Fruit fly (Drosophila melanogaster) whole organism, embryonic: ENCODE measurements around the gene CG13053.

Experiments used
- Aef1 ChIP-seq: fragments of 200-800 bp; sonication (Bioruptor generic); IDR thresholded peaks from 3 replicates; pipeline ENCODE4 v1.3.6; 2022; ENCODE audit warnings: missing biosample characterization, missing genetic modification characterization
- Atf-2 ChIP-seq: fragments of 200-800 bp; sonication (Bioruptor generic); optimal IDR thresholded peaks from 2 replicates; lab custom pipeline; 2016; ENCODE audit warnings: missing biosample characterization, missing genetic modification characterization
- B-H1 ChIP-seq: fragments of 200-800 bp; sonication (Bioruptor generic); IDR thresholded peaks from 3 replicates; pipeline ENCODE4 v1.3.6; 2022; ENCODE audit warnings: missing biosample characterization, missing genetic modification characterization
- CG10543 ChIP-seq: fragments of 200-800 bp; sonication (Bioruptor generic); optimal IDR thresholded peaks from 3 replicates; lab custom pipeline; 2017; ENCODE audit warnings: missing biosample characterization, mild to moderate bottlenecking, missing genetic modification characterization, moderate library complexity
- CG11085 ChIP-seq: fragments of 200-800 bp; sonication (Bioruptor generic); IDR thresholded peaks from 2 replicates; pipeline ENCODE4 v1.3.6; 2022; ENCODE audit warnings: missing biosample characterization, missing genetic modification characterization
- CG12659 ChIP-seq: fragments of 200-800 bp; sonication (Bioruptor generic); optimal IDR thresholded peaks from 3 replicates; lab custom pipeline; 2017; ENCODE audit warnings: mild to moderate bottlenecking, missing biosample characterization, missing genetic modification reagents, missing genetic modification characterization
- CG14710 ChIP-seq: fragments of 200-800 bp; sonication (Bioruptor generic); optimal IDR thresholded peaks from 3 replicates; lab custom pipeline; 2019; ENCODE audit warnings: missing biosample characterization, mild to moderate bottlenecking, missing genetic modification characterization, moderate library complexity
- CG15073 ChIP-seq: fragments of 200-800 bp; sonication (Bioruptor generic); optimal IDR thresholded peaks from 2 replicates; lab custom pipeline; 2016; ENCODE audit warnings: missing biosample characterization, missing genetic modification characterization
- CG15479 ChIP-seq: fragments of 200-800 bp; sonication (Bioruptor generic); optimal IDR thresholded peaks from 3 replicates; lab custom pipeline; 2019; ENCODE audit warnings: missing biosample characterization, mild to moderate bottlenecking, missing genetic modification characterization, moderate library complexity
- CG17612 ChIP-seq: fragments of 200-800 bp; sonication (Bioruptor generic); IDR thresholded peaks from 2 replicates; pipeline ENCODE4 v1.3.6; 2022; ENCODE audit warnings: missing biosample characterization, missing genetic modification characterization
- CG18619 ChIP-seq: fragments of 200-800 bp; sonication (Bioruptor generic); optimal IDR thresholded peaks from 3 replicates; lab custom pipeline; 2017; ENCODE audit warnings: missing biosample characterization, mild to moderate bottlenecking, missing genetic modification characterization
- CG3407 ChIP-seq: fragments of 200-800 bp; sonication (Bioruptor generic); optimal IDR thresholded peaks from 2 replicates; lab custom pipeline; 2018; ENCODE audit warnings: missing biosample characterization, mild to moderate bottlenecking, missing genetic modification characterization
- CG4730 ChIP-seq: fragments of 200-800 bp; sonication (Bioruptor generic); IDR thresholded peaks from 2 replicates; pipeline ENCODE4 v1.3.6; 2022; ENCODE audit warnings: missing biosample characterization, missing genetic modification characterization
- CG4820 ChIP-seq: fragments of 200-800 bp; sonication (Bioruptor generic); optimal IDR thresholded peaks from 3 replicates; lab custom pipeline; 2016; ENCODE audit warnings: missing biosample characterization, missing genetic modification characterization
- CG6854 ChIP-seq: fragments of 200-800 bp; sonication (Bioruptor generic); optimal IDR thresholded peaks from 3 replicates; lab custom pipeline; 2017; ENCODE audit warnings: missing biosample characterization, mild to moderate bottlenecking, missing genetic modification characterization
- CG8359 ChIP-seq: fragments of 200-800 bp; sonication (Bioruptor generic); optimal IDR thresholded peaks from 2 replicates; lab custom pipeline; 2017; ENCODE audit warnings: missing biosample characterization, mild to moderate bottlenecking, missing genetic modification characterization, borderline replicate concordance
- Dbx ChIP-seq: fragments of 200-800 bp; sonication (Bioruptor generic); IDR thresholded peaks from 3 replicates; pipeline ENCODE4 v1.3.6; 2022; ENCODE audit warnings: missing biosample characterization, missing genetic modification characterization
- E2f2 ChIP-seq: fragments of 200-800 bp; sonication (Bioruptor generic); IDR thresholded peaks from 2 replicates; pipeline ENCODE4 v1.3.6; 2022; ENCODE audit warnings: missing biosample characterization, missing genetic modification characterization
- Elba2 ChIP-seq: fragments of 200-800 bp; sonication (Bioruptor generic); optimal IDR thresholded peaks from 3 replicates; lab custom pipeline; 2016; ENCODE audit warnings: missing biosample characterization, missing genetic modification characterization
- HLH4C ChIP-seq: fragments of 200-800 bp; sonication (Bioruptor generic); IDR thresholded peaks from 3 replicates; pipeline ENCODE4 v1.3.6; 2022; ENCODE audit warnings: missing biosample characterization, missing genetic modification characterization; ENCODE audit not compliant: partially characterized antibody
- NFAT ChIP-seq: fragments of 200-800 bp; sonication (Bioruptor generic); IDR thresholded peaks from 2 replicates; pipeline ENCODE4 v1.3.6; 2022; ENCODE audit warnings: missing biosample characterization, missing genetic modification characterization
- Opbp ChIP-seq: fragments of 200-800 bp; sonication (Bioruptor generic); IDR thresholded peaks from 3 replicates; pipeline ENCODE4 v1.3.6; 2022; ENCODE audit warnings: missing biosample characterization, missing genetic modification characterization; ENCODE audit not compliant: partially characterized antibody
- PHDP ChIP-seq: fragments of 200-800 bp; sonication (Bioruptor generic); optimal IDR thresholded peaks from 3 replicates; lab custom pipeline; 2018; ENCODE audit warnings: missing biosample characterization, mild to moderate bottlenecking, missing genetic modification characterization, moderate library complexity
- Poxn ChIP-seq: fragments of 200-800 bp; sonication (Bioruptor generic); IDR thresholded peaks from 2 replicates; pipeline ENCODE4 v1.3.6; 2022; ENCODE audit warnings: missing biosample characterization, missing genetic modification characterization
- al ChIP-seq: fragments of 200-800 bp; sonication (Bioruptor generic); IDR thresholded peaks from 2 replicates; pipeline ENCODE4 v1.3.6; 2022; ENCODE audit warnings: missing biosample characterization, missing genetic modification characterization
- chinmo ChIP-seq: fragments of 200-800 bp; sonication (Bioruptor generic); IDR thresholded peaks from 4 replicates; pipeline ENCODE4 v1.3.6; 2022; ENCODE audit warnings: missing biosample characterization, missing genetic modification characterization; ENCODE audit not compliant: partially characterized antibody
- ci ChIP-seq: fragments of 200-800 bp; sonication (Bioruptor generic); IDR thresholded peaks from 3 replicates; pipeline ENCODE4 v1.3.6; 2022; ENCODE audit warnings: missing biosample characterization, missing genetic modification characterization
- crol ChIP-seq: fragments of 200-800 bp; sonication (Bioruptor generic); IDR thresholded peaks from 2 replicates; pipeline ENCODE4 v1.3.6; 2022; ENCODE audit warnings: missing biosample characterization, missing genetic modification characterization
- fru ChIP-seq: fragments of >200 bp; optimal IDR thresholded peaks from 2 replicates; lab custom pipeline; 2017
- insv ChIP-seq, 2 experiments: fragments of 200-800 bp; sonication (Bioruptor generic); optimal IDR thresholded peaks; 3 replicates each; lab custom pipeline; 2016 to 2018; ENCODE audit warnings: missing biosample characterization in 2 of 2, missing genetic modification characterization in 2 of 2
- maf-S ChIP-seq: fragments of 200-800 bp; sonication (Bioruptor generic); optimal IDR thresholded peaks from 2 replicates; lab custom pipeline; 2016; ENCODE audit warnings: missing biosample characterization, missing genetic modification characterization
- nerfin-1 ChIP-seq: fragments of 200-800 bp; sonication (Bioruptor generic); optimal IDR thresholded peaks from 3 replicates; lab custom pipeline; 2019; ENCODE audit warnings: missing biosample characterization, mild to moderate bottlenecking, missing genetic modification characterization, moderate library complexity
- pita ChIP-seq: fragments of 200-800 bp; sonication (Bioruptor generic); optimal IDR thresholded peaks from 2 replicates; lab custom pipeline; 2017; ENCODE audit warnings: missing biosample characterization, mild to moderate bottlenecking, missing genetic modification characterization
- slp2 ChIP-seq: fragments of 200-800 bp; sonication (Bioruptor generic); optimal IDR thresholded peaks from 2 replicates; lab custom pipeline; 2016; ENCODE audit warnings: missing biosample characterization, missing genetic modification characterization
- tna ChIP-seq: fragments of 200-800 bp; sonication (Bioruptor generic); IDR thresholded peaks from 2 replicates; pipeline ENCODE4 v1.3.6; 2022; ENCODE audit warnings: missing biosample characterization, missing genetic modification characterization; ENCODE audit not compliant: partially characterized antibody

CG13053 gene

dm6 chr3L:16265000-16265399, 5.5 kb upstream of the CG13053 start, which contains the start of the genes CG13051 and CG13069:
CG13051 (minus strand) TSS chr3L:16265100.
CG13069 (plus strand) TSS chr3L:16265385.
- TF ChIP-seq chinmo (0 out of 4 replicates have a peak, but pooled peaks have one; percentile 15), CG3407 (GFP tag; lab: Kevin White, UChicago) (no peak)

dm6 chr3L:16263043-16263442, 3.5 kb upstream of the CG13053 start, which contains the start of gene CG13070:
CG13070 (plus strand) TSS chr3L:16263343.
- TF ChIP-seq CG15073 (no peak), CG4730 (no peak), al (GFP tag; lab: Robert Waterston, UW) (no peak), CG18619 (GFP tag; lab: Kevin White, UChicago) (no peak), CG8359 (GFP tag; lab: Kevin White, UChicago) (no peak), slp2 (no peak), HLH4C (GFP tag; lab: Robert Waterston, UW) (no peak), Atf-2 (GFP tag; lab: Kevin White, UChicago) (no peak), CG15479 (no peak), maf-S (GFP tag; lab: Kevin White, UChicago) (no peak), pita (GFP tag; lab: Kevin White, UChicago) (no peak), CG4820 (no peak), ci (GFP tag; lab: Robert Waterston, UW) (no peak), Poxn (no peak), CG14710 (no peak), nerfin-1 (tag; lab: Kevin White, UChicago) (no peak), E2f2 (no peak), B-H1 (GFP tag; lab: Robert Waterston, UW) (no peak), Elba2 (GFP tag; lab: Kevin White, UChicago) (no peak)

- TF ChIP-seq crol (GFP tag; lab: Robert Waterston, UW) = no peak
Observed at dm6 chr3L:16262440-16262839, 2.9 kb upstream of the CG13053 start, which contains the start of gene CG13071. CG13071 (plus strand) TSS chr3L:16262740.

- TF ChIP-seq Aef1 (GFP tag; lab: Robert Waterston, UW) (no peak), fru (lab: Kevin White, UChicago) (no peak), CG17612 (GFP tag; lab: Robert Waterston, UW) (no peak), Opbp (GFP tag; lab: Robert Waterston, UW) (no peak), CG6854 (GFP tag; lab: Kevin White, UChicago) (no peak), CG12659 (GFP tag; lab: Kevin White, UChicago) (no peak), ci (GFP tag; lab: Robert Waterston, UW) (no peak), PHDP (no peak), CG11085 (GFP tag; lab: Robert Waterston, UW) (no peak), tna (GFP tag; lab: Robert Waterston, UW) (no peak), Dbx (GFP tag; lab: Robert Waterston, UW) (no peak), NFAT (GFP tag; lab: Robert Waterston, UW) (no peak), insv (GFP tag; optimal IDR thresholded peaks at IDR 0.05; lab: Kevin White, UChicago) (no peak), CG10543 (no peak)
Observed at dm6 chr3L:16261505-16261904, 2.0 kb upstream of the CG13053 start, which contains the start of gene CG34247. CG34247 (minus strand) TSS chr3L:16261605.
